Fruit fly (Drosophila melanogaster): Measurements from ENCODE around the gene Mvl.

DNA sequence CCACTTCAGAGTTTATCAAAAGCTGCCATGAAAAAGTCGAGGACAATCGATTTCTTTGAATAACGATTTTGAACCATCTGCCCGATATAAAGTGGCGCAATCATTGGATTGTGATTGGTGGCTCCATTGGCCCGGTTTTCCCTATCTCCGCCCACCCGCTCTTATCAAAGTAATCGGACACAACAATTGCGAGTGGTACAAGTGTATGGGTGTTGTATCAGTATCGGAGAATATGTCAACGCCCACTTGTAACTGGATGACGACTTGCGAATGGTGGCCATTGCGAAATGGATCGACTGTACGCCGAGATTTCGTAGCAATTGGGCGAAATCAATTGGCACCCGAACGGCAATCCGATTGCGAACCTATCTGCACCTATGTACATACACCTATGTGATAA, 17.0 kb upstream of the Mvl start:
- TF ChIP-seq psq (optimal IDR thresholded peaks at IDR 0.05) (no peak), pan (optimal IDR thresholded peaks at IDR 0.05) (no peak)
